Fruit fly (Drosophila melanogaster) whole organism, pupa: ENCODE data around the gene IRSp53.
A peak's percentile ranks its signal among the peaks of the same experiment; 100 is the strongest.

Experiments
- CG10348 ChIP-seq: fragments of 200-800 bp; sonication (Bioruptor generic); IDR thresholded peaks from 2 replicates; pipeline ENCODE4 v1.3.6; 2022; ENCODE audit warnings: missing biosample characterization, missing genetic modification characterization
- CG12605 ChIP-seq: fragments of 200-800 bp; sonication (Bioruptor generic); IDR thresholded peaks from 2 replicates; pipeline ENCODE4 v1.3.6; 2022; ENCODE audit warnings: missing biosample characterization, missing genetic modification characterization
- CG13204 ChIP-seq: fragments of 200-800 bp; sonication (Bioruptor generic); optimal IDR thresholded peaks from 2 replicates; lab custom pipeline; 2018; ENCODE audit warnings: missing biosample characterization, mild to moderate bottlenecking, missing genetic modification characterization, moderate library complexity
- CG14655 ChIP-seq: fragments of 200-800 bp; sonication (Bioruptor generic); optimal IDR thresholded peaks from 3 replicates; lab custom pipeline; 2017; ENCODE audit warnings: mild to moderate bottlenecking, missing biosample characterization, missing genetic modification reagents, missing genetic modification characterization
- CG15710 ChIP-seq: fragments of 200-800 bp; sonication (Bioruptor generic); optimal IDR thresholded peaks from 2 replicates; lab custom pipeline; 2018; ENCODE audit warnings: missing biosample characterization, mild to moderate bottlenecking, missing genetic modification characterization, moderate library complexity
- CG17806 ChIP-seq: fragments of 200-800 bp; sonication (Bioruptor generic); optimal IDR thresholded peaks from 2 replicates; lab custom pipeline; 2018; ENCODE audit warnings: missing biosample characterization, mild to moderate bottlenecking, missing genetic modification characterization, moderate library complexity
- CG32121 ChIP-seq: fragments of 200-800 bp; sonication (Bioruptor generic); IDR thresholded peaks from 2 replicates; pipeline ENCODE4 v1.3.6; 2022; ENCODE audit warnings: missing biosample characterization, missing genetic modification characterization
- CG34367 ChIP-seq: fragments of 200-800 bp; sonication (Bioruptor generic); optimal IDR thresholded peaks from 2 replicates; lab custom pipeline; 2018; ENCODE audit warnings: missing biosample characterization, mild to moderate bottlenecking, missing genetic modification characterization
- CG4496 ChIP-seq: fragments of 200-800 bp; sonication (Bioruptor generic); IDR thresholded peaks from 3 replicates; pipeline ENCODE4 v1.3.6; 2022; ENCODE audit warnings: missing biosample characterization, missing genetic modification characterization
- CG8159 ChIP-seq: fragments of 200-800 bp; sonication (Bioruptor generic); optimal IDR thresholded peaks from 3 replicates; lab custom pipeline; 2018; ENCODE audit warnings: missing biosample characterization, mild to moderate bottlenecking, missing genetic modification characterization, moderate library complexity
- CG8301 ChIP-seq: fragments of 200-800 bp; sonication (Bioruptor generic); optimal IDR thresholded peaks from 2 replicates; lab custom pipeline; 2018; ENCODE audit warnings: missing biosample characterization, mild to moderate bottlenecking, missing genetic modification characterization
- CG9948 ChIP-seq: fragments of 200-800 bp; sonication (Bioruptor generic); optimal IDR thresholded peaks from 2 replicates; lab custom pipeline; 2018; ENCODE audit warnings: missing biosample characterization, mild to moderate bottlenecking, missing genetic modification characterization, moderate library complexity
- D1 ChIP-seq: fragments of 200-800 bp; sonication (Bioruptor generic); optimal IDR thresholded peaks from 2 replicates; lab custom pipeline; 2018; ENCODE audit warnings: missing biosample characterization, mild to moderate bottlenecking, missing genetic modification characterization, moderate library complexity
- EcR ChIP-seq: fragments of 200-800 bp; sonication (Bioruptor generic); optimal IDR thresholded peaks from 3 replicates; lab custom pipeline; 2019; ENCODE audit warnings: missing biosample characterization, missing genetic modification characterization, mild to moderate bottlenecking, moderate library complexity, missing genetic modification reagents
- Ets98B ChIP-seq: fragments of 200-800 bp; sonication (Bioruptor generic); IDR thresholded peaks from 2 replicates; pipeline ENCODE4 v1.3.6; 2022; ENCODE audit warnings: missing biosample characterization, missing genetic modification characterization
- Pif1A ChIP-seq: fragments of 200-800 bp; sonication (Bioruptor generic); optimal IDR thresholded peaks from 3 replicates; lab custom pipeline; 2016; ENCODE audit warnings: missing biosample characterization, missing genetic modification characterization
- Pif1B ChIP-seq: fragments of 200-800 bp; sonication (Bioruptor generic); optimal IDR thresholded peaks from 3 replicates; lab custom pipeline; 2016; ENCODE audit warnings: missing biosample characterization, missing genetic modification characterization
- Snoo ChIP-seq: fragments of 200-800 bp; sonication (Bioruptor generic); optimal IDR thresholded peaks from 3 replicates; lab custom pipeline; 2017; ENCODE audit warnings: missing biosample characterization, mild to moderate bottlenecking, missing genetic modification characterization, inconsistent platforms
- fd96Ca ChIP-seq: fragments of 200-800 bp; sonication (Bioruptor generic); IDR thresholded peaks from 3 replicates; pipeline ENCODE4 v1.3.6; 2022; ENCODE audit warnings: missing biosample characterization, missing genetic modification characterization
- gl ChIP-seq: fragments of 200-800 bp; sonication (Bioruptor generic); optimal IDR thresholded peaks from 2 replicates; lab custom pipeline; 2018; ENCODE audit warnings: missing biosample characterization, mild to moderate bottlenecking, missing genetic modification characterization
- rn ChIP-seq: fragments of 200-800 bp; sonication (Bioruptor generic); IDR thresholded peaks from 2 replicates; pipeline ENCODE4 v1.3.6; 2022; ENCODE audit warnings: missing biosample characterization, missing genetic modification characterization

The IRSp53 gene

DNA sequence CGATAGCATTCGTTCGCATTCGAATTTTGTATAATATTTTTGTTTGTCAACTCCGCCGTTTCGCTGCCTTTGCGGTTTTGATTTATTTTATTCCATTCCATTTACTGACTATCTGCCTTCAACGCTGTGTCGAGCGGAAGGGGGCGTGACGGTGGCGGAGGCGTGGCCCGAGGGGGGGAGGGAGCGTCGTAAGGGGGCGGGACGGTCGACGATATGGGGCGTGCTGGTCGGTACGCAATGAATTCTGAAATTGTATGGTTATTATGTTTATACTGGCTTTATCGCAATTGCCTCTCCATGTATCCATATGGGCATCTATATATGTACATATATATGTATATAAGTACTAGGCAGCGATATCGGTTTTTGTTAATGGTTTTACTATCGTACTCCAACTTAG lies 48.1 kb downstream of the IRSp53 start:
- TF ChIP-seq CG15710 (tag; lab: Kevin White, UChicago) (no peak), D1 (tag; lab: Kevin White, UChicago) (no peak), CG10348 (GFP tag; lab: Robert Waterston, UW) (no peak), fd96Ca (no peak), CG12605 (GFP tag; lab: Robert Waterston, UW) (no peak), EcR (GFP tag; lab: Kevin White, UChicago) (no peak), CG8159 (tag; lab: Kevin White, UChicago) (no peak), Ets98B (no peak), rn (no peak)

DNA sequence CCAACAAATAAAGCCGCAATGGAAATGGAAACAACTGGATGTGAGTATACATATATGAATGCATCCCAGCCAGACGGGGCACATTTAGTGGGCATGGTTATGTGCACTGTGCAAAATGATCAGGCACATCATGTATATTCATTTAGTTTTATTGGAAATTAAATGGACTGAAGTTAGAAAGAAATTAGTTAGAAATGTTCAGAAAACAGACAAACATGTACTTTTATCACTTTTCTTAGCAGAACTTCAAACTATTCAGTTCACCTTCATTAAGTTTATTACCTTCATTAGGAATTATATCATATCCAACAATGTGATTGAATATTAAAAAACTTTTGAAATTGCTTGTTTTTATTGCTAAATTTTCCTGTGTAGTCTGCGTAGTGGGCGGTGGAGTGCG lies 50.9 kb downstream of the IRSp53 start:
- TF ChIP-seq CG12605 (GFP tag; lab: Robert Waterston, UW) (no peak), CG9948 (tag; lab: Kevin White, UChicago) (no peak), EcR (GFP tag; lab: Kevin White, UChicago) (no peak), CG8301 (peak; percentile 19), CG14655 (peak; percentile 47), CG34367 (tag; lab: Kevin White, UChicago) (no peak), CG17806 (tag; lab: Kevin White, UChicago) (peak; percentile 34), D1 (tag; lab: Kevin White, UChicago) (no peak), Pif1A (GFP tag; lab: Kevin White, UChicago) (no peak), CG13204 (GFP tag; lab: Kevin White, UChicago) (no peak), CG15710 (tag; lab: Kevin White, UChicago) (peak; percentile 42), CG8159 (tag; lab: Kevin White, UChicago) (peak; percentile 59)

DNA sequence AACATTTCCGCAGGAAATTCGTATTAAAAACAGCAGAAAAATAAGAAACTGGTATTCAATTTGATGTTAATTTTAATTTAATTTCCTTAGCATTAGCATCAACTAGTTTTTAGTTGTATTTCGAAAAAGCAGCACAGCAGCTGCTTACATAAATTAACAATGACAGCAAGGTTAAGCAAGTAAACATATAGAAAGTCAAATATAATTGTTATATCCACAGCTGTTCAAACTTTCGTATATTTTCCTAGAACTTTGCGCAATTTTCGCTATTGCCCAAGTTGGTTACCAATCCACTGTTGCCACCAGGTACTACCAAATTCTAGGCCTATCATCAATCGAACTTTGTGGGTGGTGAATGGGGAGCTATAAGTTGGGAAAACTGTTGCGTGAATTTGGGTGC lies 54.2 kb downstream of the IRSp53 start:
- TF ChIP-seq Pif1B (GFP tag; lab: Kevin White, UChicago): no peak
- TF ChIP-seq CG12605 (GFP tag; lab: Robert Waterston, UW): no peak
- TF ChIP-seq CG8159 (tag; lab: Kevin White, UChicago): no peak
- TF ChIP-seq CG8301: no peak
- no peak for TF ChIP-seq gl (tag; lab: Kevin White, UChicago)
- TF ChIP-seq Pif1A (GFP tag; lab: Kevin White, UChicago): no peak
- TF ChIP-seq CG15710 (tag; lab: Kevin White, UChicago): no peak
- no peak for TF ChIP-seq CG4496
- no peak for TF ChIP-seq CG13204 (GFP tag; lab: Kevin White, UChicago)
- TF ChIP-seq CG34367 (tag; lab: Kevin White, UChicago): no peak
- no peak for TF ChIP-seq CG32121 (GFP tag; lab: Robert Waterston, UW)
- no peak for TF ChIP-seq CG17806 (tag; lab: Kevin White, UChicago)
- TF ChIP-seq fd96Ca: no peak
- no peak for TF ChIP-seq CG9948 (tag; lab: Kevin White, UChicago)
- TF ChIP-seq CG14655: no peak
- no peak for TF ChIP-seq EcR (GFP tag; lab: Kevin White, UChicago)
- TF ChIP-seq rn: no peak
- TF ChIP-seq D1 (tag; lab: Kevin White, UChicago): no peak

DNA sequence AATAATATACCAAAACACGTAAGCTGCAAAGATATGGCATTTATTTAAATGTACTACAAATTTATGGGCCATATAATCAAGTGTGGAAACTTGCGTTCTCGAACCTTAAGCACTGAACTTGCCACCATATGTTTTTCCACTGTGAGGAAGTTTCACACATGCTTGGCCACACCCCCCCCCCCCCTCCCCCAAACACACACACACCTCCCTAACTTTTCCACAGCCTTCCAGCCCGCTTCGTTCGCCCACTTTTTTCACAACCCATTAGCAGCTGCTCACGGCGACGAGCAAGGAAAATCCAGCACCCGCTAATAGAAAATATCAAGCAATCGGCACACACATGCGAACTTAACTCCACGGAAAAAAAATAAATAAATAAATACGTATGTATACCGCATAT lies 59.4 kb downstream of the IRSp53 start:
- no peak for TF ChIP-seq CG15710 (tag; lab: Kevin White, UChicago)
- TF ChIP-seq CG14655: no peak
- no peak for TF ChIP-seq Ets98B
- TF ChIP-seq CG8301: no peak
- no peak for TF ChIP-seq CG13204 (GFP tag; lab: Kevin White, UChicago)
- TF ChIP-seq, all 21 proteins: peak for 0

- TF ChIP-seq CG14655: no peak
- TF ChIP-seq CG17806 (tag; lab: Kevin White, UChicago): no peak
- TF ChIP-seq CG12605 (GFP tag; lab: Robert Waterston, UW): no peak
- TF ChIP-seq CG8301: no peak
- no peak for TF ChIP-seq CG34367 (tag; lab: Kevin White, UChicago)
- no peak for TF ChIP-seq Snoo (tag; lab: Kevin White, UChicago)
- no peak for TF ChIP-seq CG10348 (GFP tag; lab: Robert Waterston, UW)
- TF ChIP-seq CG32121 (GFP tag; lab: Robert Waterston, UW): no peak
- TF ChIP-seq D1 (tag; lab: Kevin White, UChicago): no peak
- no peak for TF ChIP-seq fd96Ca
- TF ChIP-seq CG15710 (tag; lab: Kevin White, UChicago): no peak
- TF ChIP-seq Pif1A (GFP tag; lab: Kevin White, UChicago): no peak
- no peak for TF ChIP-seq CG8159 (tag; lab: Kevin White, UChicago)
- no peak for TF ChIP-seq EcR (GFP tag; lab: Kevin White, UChicago)
Measured at dm6 chr3L:11196860-11197259, 61.0 kb downstream of the IRSp53 start.

dm6 chr3L:11197291-11198021 lies 61.6 kb downstream of the IRSp53 start, which contains the start of gene GlcAT-P:
TSS of gene GlcAT-P (minus strand) at chr3L:11197536.
- TF ChIP-seq Pif1B (GFP tag; lab: Kevin White, UChicago) (peak; percentile 22), CG8159 (tag; lab: Kevin White, UChicago) (peak; percentile 80), CG34367 (tag; lab: Kevin White, UChicago) (peak; percentile 63), CG10348 (GFP tag; lab: Robert Waterston, UW) (no peak), CG15710 (tag; lab: Kevin White, UChicago) (peak; percentile 58), CG13204 (GFP tag; lab: Kevin White, UChicago) (no peak), CG4496 (peak; percentile 53; the same call in 2 of the 3 replicates), CG8301 (peak; percentile 35), rn (peak; percentile 53; the same call in 1 of the 2 replicates), Snoo (tag; lab: Kevin White, UChicago) (peak; percentile 22), CG32121 (GFP tag; lab: Robert Waterston, UW) (peak; percentile 87), CG17806 (tag; lab: Kevin White, UChicago) (peak; percentile 68), Ets98B (peak; percentile 71), CG14655 (peak; percentile 67), Pif1A (GFP tag; lab: Kevin White, UChicago) (peak; percentile 9), CG9948 (tag; lab: Kevin White, UChicago) (peak; percentile 59), EcR (GFP tag; lab: Kevin White, UChicago) (no peak), D1 (tag; lab: Kevin White, UChicago) (peak; percentile 87), gl (tag; lab: Kevin White, UChicago) (no peak), CG12605 (GFP tag; lab: Robert Waterston, UW) (peak; percentile 31; the same call in 1 of the 2 replicates), fd96Ca (no peak)
